Fruit fly (Drosophila melanogaster): ENCODE results near the gene mira.

DNA sequence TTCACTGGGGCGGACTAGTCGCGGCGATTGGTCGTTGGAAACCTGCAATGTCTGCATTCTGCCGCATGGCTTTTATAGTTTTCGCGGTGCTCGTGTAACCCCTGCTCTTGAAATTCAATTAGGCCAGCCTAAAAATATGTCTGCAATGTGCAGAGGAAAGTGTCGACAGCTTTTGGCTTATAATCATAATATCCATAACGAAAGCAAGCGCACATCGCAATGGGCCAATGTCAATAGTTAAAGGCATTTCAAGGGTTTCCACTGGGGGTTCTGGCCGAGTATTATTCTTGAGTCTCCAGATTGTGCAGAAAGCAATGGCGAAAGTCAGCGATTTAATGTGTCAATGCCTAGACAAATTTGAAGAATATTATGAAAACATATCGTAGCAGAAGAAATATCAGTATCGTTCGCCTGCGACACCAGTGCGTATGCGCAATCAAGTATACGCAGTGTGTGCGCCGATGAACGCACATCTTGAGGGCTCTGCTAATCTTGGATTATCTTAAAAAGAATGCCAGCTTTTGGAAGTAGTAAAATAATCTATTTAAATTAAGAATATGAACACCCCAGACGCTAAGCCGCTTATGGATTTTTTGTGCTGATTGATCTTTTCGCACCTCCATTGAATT lies 46.6 kb downstream of the mira start, which contains the start of gene ninaE:
- no peak for TF ChIP-seq CG33213 (GFP tag; optimal IDR thresholded peaks at IDR 0.05)
- TF ChIP-seq emc (GFP tag; optimal IDR thresholded peaks at IDR 0.05) = no peak
- TF ChIP-seq CG3065 (GFP tag; optimal IDR thresholded peaks at IDR 0.05) = no peak
- no peak for TF ChIP-seq B-H1 (GFP tag; IDR thresholded peaks at IDR 0.05)
- no peak for TF ChIP-seq CG14050 (GFP tag; IDR thresholded peaks at IDR 0.05)
- TF ChIP-seq CG1233 (GFP tag; optimal IDR thresholded peaks at IDR 0.05) = no peak
- TF ChIP-seq da (GFP tag; optimal IDR thresholded peaks at IDR 0.05) = no peak
- no peak for TF ChIP-seq run (tag; optimal IDR thresholded peaks at IDR 0.05)
- TF ChIP-seq CG13424 (tag; optimal IDR thresholded peaks at IDR 0.05) = no peak
- TF ChIP-seq gsb (GFP tag; IDR thresholded peaks at IDR 0.05) = no peak
- TF ChIP-seq CG1602 (GFP tag; optimal IDR thresholded peaks at IDR 0.05) = no peak
- no peak for TF ChIP-seq eyg (GFP tag; optimal IDR thresholded peaks at IDR 0.05)
- TF ChIP-seq CG9609 (GFP tag; optimal IDR thresholded peaks at IDR 0.05) = no peak
- no peak for TF ChIP-seq ato (GFP tag; IDR thresholded peaks at IDR 0.05; ENCODE audit: partially characterized antibody)
